Worm (Caenorhabditis elegans): Measurements from ENCODE around the gene lido-9.

ce11 chrII:3045875-3046274, 45.3 kb downstream of the lido-9 start, which contains the start of gene sri-30:
- no peak for TF ChIP-seq ZK546.5 (tag; optimal IDR thresholded peaks at IDR 0.05)
- no peak for TF ChIP-seq unc-39 (tag; optimal IDR thresholded peaks at IDR 0.05)
- TF ChIP-seq ceh-28 (tag; optimal IDR thresholded peaks at IDR 0.05): no peak
- no peak for TF ChIP-seq ceh-20 (GFP tag; IDR thresholded peaks at IDR 0.05)
- no peak for TF ChIP-seq mdt-29 (GFP tag; IDR thresholded peaks at IDR 0.05)
- no peak for TF ChIP-seq lin-39 (tag; optimal IDR thresholded peaks at IDR 0.05)
- TF ChIP-seq Y5F2A.4 (GFP tag; optimal IDR thresholded peaks at IDR 0.05): no peak
- TF ChIP-seq nhr-11 (tag; optimal IDR thresholded peaks at IDR 0.05): no peak
